Worm (Caenorhabditis elegans): ENCODE measurements around the gene Y53G8AR.1.

DNA sequence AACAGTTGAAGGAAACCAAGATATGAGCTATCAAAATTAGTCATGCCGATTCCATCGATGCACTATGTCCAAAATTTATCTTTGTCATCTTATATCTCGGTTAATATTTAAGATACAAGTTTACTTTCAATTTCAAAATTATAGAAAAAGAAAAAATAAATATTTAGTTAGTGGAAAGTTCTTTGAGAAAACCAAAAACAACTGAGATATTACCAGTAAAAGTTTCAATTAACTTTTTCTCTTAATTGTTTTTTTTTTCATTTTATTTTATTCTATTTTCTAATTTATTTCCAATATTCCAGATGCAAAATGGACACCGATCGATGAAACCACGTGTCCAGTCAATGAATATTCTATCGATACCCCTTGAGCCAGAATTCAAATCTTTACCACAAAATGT is 11.7 kb downstream of the Y53G8AR.1 start, which contains the start of gene gei-1:
- TF ChIP-seq ama-1 (optimal IDR thresholded peaks at IDR 0.05) (no peak), F13C5.2 (tag; optimal IDR thresholded peaks at IDR 0.05) (no peak), hmbx-1 (tag; optimal IDR thresholded peaks at IDR 0.05) (no peak), tbx-11 (GFP tag; IDR thresholded peaks at IDR 0.05) (no peak), hmg-4 (GFP tag; optimal IDR thresholded peaks at IDR 0.05) (no peak), hnd-1 (tag; optimal IDR thresholded peaks at IDR 0.05) (no peak), aly-1 (tag; optimal IDR thresholded peaks at IDR 0.05) (no peak), B0310.2 (tag; optimal IDR thresholded peaks at IDR 0.05) (no peak), sea-1 (GFP tag; conservative IDR thresholded peaks at IDR 0.05) (no peak), scrt-1 (GFP tag; IDR thresholded peaks at IDR 0.05) (no peak), pes-1 (GFP tag; IDR thresholded peaks at IDR 0.05) (no peak)

Measured in whole organism, early embryonic.